Worm (Caenorhabditis elegans) whole organism, L4 larva: ENCODE measurements around the gene str-2.

Experiments
- F49E8.2 ChIP-seq: sonication (generic microtip); optimal IDR thresholded peaks from 2 replicates; lab custom pipeline; 2016; ENCODE audit warnings: missing compliant biosample characterization, mild to moderate bottlenecking, missing genetic modification characterization, borderline replicate concordance
- T20F7.1 ChIP-seq: fragments of 200-800 bp; sonication (Bioruptor generic); optimal IDR thresholded peaks from 2 replicates; lab custom pipeline; 2018; ENCODE audit warnings: mild to moderate bottlenecking, missing genetic modification characterization, missing compliant biosample characterization
- T26A8.4 ChIP-seq: fragments of 200-800 bp; sonication (Bioruptor generic); IDR thresholded peaks from 2 replicates; pipeline ENCODE4 v1.3.6; 2022; ENCODE audit warnings: missing genetic modification characterization, missing compliant biosample characterization
- Y48G9A.11 ChIP-seq: fragments of 200-800 bp; sonication (Bioruptor generic); IDR thresholded peaks from 2 replicates; pipeline ENCODE4 v1.3.6; 2022; ENCODE audit warnings: missing genetic modification reagents, missing genetic modification characterization, missing compliant biosample characterization
- Y5F2A.4 ChIP-seq: fragments of 200-800 bp; sonication (Bioruptor generic); optimal IDR thresholded peaks from 2 replicates; lab custom pipeline; 2018; ENCODE audit warnings: mild to moderate bottlenecking, missing genetic modification characterization, missing compliant biosample characterization
- ZK337.2 ChIP-seq: fragments of 200-800 bp; sonication (Bioruptor generic); IDR thresholded peaks from 2 replicates; pipeline ENCODE4 v1.3.6; 2022; ENCODE audit warnings: missing genetic modification reagents, missing genetic modification characterization, missing compliant biosample characterization
- aha-1 ChIP-seq: fragments of 150-350 bp; peaks from one replicate; lab custom pipeline; 2014; ENCODE audit warnings: missing biosample characterization, missing genetic modification characterization
- ceh-32 ChIP-seq: sonication (generic microtip); optimal IDR thresholded peaks from 2 replicates; lab custom pipeline; 2016; ENCODE audit warnings: mild to moderate bottlenecking, missing genetic modification characterization, missing compliant biosample characterization; ENCODE audit not compliant: poor library complexity
- daf-16 ChIP-seq, 3 experiments: sonication (generic microtip); optimal IDR thresholded peaks; 2 replicates each; lab custom pipeline; 2016 to 2017; ENCODE audit warnings: missing genetic modification characterization in 3 of 3, missing genetic modification reagents in 3 of 3, mild to moderate bottlenecking in 2 of 3, missing compliant biosample characterization in 2 of 3, missing biosample characterization in 1 of 3, moderate library complexity in 1 of 3
- dmd-6 ChIP-seq: fragments of 200-800 bp; sonication (Bioruptor generic); IDR thresholded peaks from 2 replicates; pipeline ENCODE4 v1.3.6; 2022; ENCODE audit warnings: missing genetic modification reagents, missing genetic modification characterization, missing compliant biosample characterization
- egl-27 ChIP-seq: sonication (generic microtip); optimal IDR thresholded peaks from 3 replicates; lab custom pipeline; 2017; ENCODE audit warnings: missing biosample characterization, missing genetic modification reagents, missing genetic modification characterization
- lsy-2 ChIP-seq, 2 experiments: fragments of 150-350 bp in 1 of 2; sonication (generic microtip) in 1 of 2; optimal IDR thresholded peaks; 2 replicates each; lab custom pipeline; 2014 to 2017; ENCODE audit warnings: missing biosample characterization in 2 of 2, missing genetic modification characterization in 2 of 2
- madf-5 ChIP-seq, 2 experiments: fragments of 200-800 bp; sonication (Bioruptor generic); IDR thresholded peaks; 2 replicates each; pipeline ENCODE4 v1.3.6; 2022; ENCODE audit warnings: missing compliant biosample characterization in 2 of 2, missing genetic modification characterization in 2 of 2
- mep-1 ChIP-seq: fragments of 150-350 bp; sonication (generic microtip); optimal IDR thresholded peaks from 3 replicates; lab custom pipeline; 2014; ENCODE audit warnings: missing biosample characterization, missing genetic modification characterization
- mxl-3 ChIP-seq: fragments of 200-800 bp; sonication (Bioruptor generic); optimal IDR thresholded peaks from 2 replicates; lab custom pipeline; 2018; ENCODE audit warnings: mild to moderate bottlenecking, missing genetic modification characterization, missing compliant biosample characterization
- nhr-10 ChIP-seq: fragments of 150-350 bp; optimal IDR thresholded peaks from 2 replicates; lab custom pipeline; 2014; ENCODE audit warnings: missing biosample characterization, missing genetic modification characterization
- nhr-11 ChIP-seq: fragments of 150-350 bp; optimal IDR thresholded peaks from 2 replicates; lab custom pipeline; 2014; ENCODE audit warnings: missing biosample characterization, missing genetic modification characterization
- nhr-111 ChIP-seq: fragments of 200-800 bp; sonication (Bioruptor generic); optimal IDR thresholded peaks from 2 replicates; lab custom pipeline; 2018; ENCODE audit warnings: mild to moderate bottlenecking, missing genetic modification characterization, missing compliant biosample characterization
- nhr-237 ChIP-seq: sonication (generic microtip); optimal IDR thresholded peaks from 2 replicates; lab custom pipeline; 2017; ENCODE audit warnings: missing biosample characterization, missing genetic modification characterization
- nhr-41 ChIP-seq: fragments of 200-800 bp; sonication (Bioruptor generic); IDR thresholded peaks from 2 replicates; pipeline ENCODE4 v1.3.6; 2022; ENCODE audit warnings: missing genetic modification reagents, missing genetic modification characterization, missing compliant biosample characterization
- nhr-42 ChIP-seq: fragments of 200-800 bp; sonication (Bioruptor generic); IDR thresholded peaks from 2 replicates; pipeline ENCODE4 v1.3.6; 2022; ENCODE audit warnings: missing genetic modification characterization, missing compliant biosample characterization
- nhr-76 ChIP-seq: fragments of 150-350 bp; optimal IDR thresholded peaks from 2 replicates; lab custom pipeline; 2014; ENCODE audit warnings: missing biosample characterization, missing genetic modification characterization
- skn-1 ChIP-seq: fragments of 150-350 bp; optimal IDR thresholded peaks from 2 replicates; lab custom pipeline; 2014; ENCODE audit warnings: missing biosample characterization, missing genetic modification characterization
- snpc-1.2 ChIP-seq: fragments of 200-800 bp; sonication (Bioruptor generic); IDR thresholded peaks from 2 replicates; pipeline ENCODE4 v1.3.6; 2022; ENCODE audit warnings: missing genetic modification reagents, missing genetic modification characterization, missing compliant biosample characterization
- snpc-4 ChIP-seq: fragments of 150-350 bp; optimal IDR thresholded peaks from 2 replicates; lab custom pipeline; 2014; ENCODE audit warnings: missing biosample characterization, missing genetic modification characterization
- unc-62 ChIP-seq, 3 experiments: fragments of 150-350 bp in 1 of 3; sonication (generic microtip); optimal IDR thresholded peaks in 2 of 3; peaks in 1 of 3; 1 replicate in 1 of 3; 2 replicates in 2 of 3; lab custom pipeline; 2014 to 2017; ENCODE audit warnings: missing biosample characterization in 3 of 3, missing genetic modification characterization in 3 of 3, missing genetic modification reagents in 3 of 3, missing genotype in 1 of 3
- zag-1 ChIP-seq: fragments of 150-350 bp; optimal IDR thresholded peaks from 2 replicates; lab custom pipeline; 2014; ENCODE audit warnings: missing biosample characterization, missing genetic modification characterization
- zfp-2 ChIP-seq: sonication (generic microtip); optimal IDR thresholded peaks from 2 replicates; lab custom pipeline; 2016; ENCODE audit warnings: mild to moderate bottlenecking, missing genetic modification characterization, missing compliant biosample characterization

str-2 gene

ce11 chrV:9837679-9838078 lies 13.6 kb upstream of the str-2 start, which contains the start of gene srsx-21:
Gene srsx-21, plus strand, starts transcription at chrV:9837979.
- no peak for TF ChIP-seq T20F7.1 (GFP tag; lab: Kevin White, UChicago)
- TF ChIP-seq F49E8.2 (tag; lab: Kevin White, UChicago): no peak
- peak in 1 of 2 experiments; percentile 59 for TF ChIP-seq unc-62 (GFP tag; optimal IDR thresholded peaks at IDR 0.05 in 1 of 2; lab: Kevin White, UChicago)
- no peak for TF ChIP-seq unc-62 (tag; optimal IDR thresholded peaks at IDR 0.05; lab: Kevin White, UChicago)

DNA sequence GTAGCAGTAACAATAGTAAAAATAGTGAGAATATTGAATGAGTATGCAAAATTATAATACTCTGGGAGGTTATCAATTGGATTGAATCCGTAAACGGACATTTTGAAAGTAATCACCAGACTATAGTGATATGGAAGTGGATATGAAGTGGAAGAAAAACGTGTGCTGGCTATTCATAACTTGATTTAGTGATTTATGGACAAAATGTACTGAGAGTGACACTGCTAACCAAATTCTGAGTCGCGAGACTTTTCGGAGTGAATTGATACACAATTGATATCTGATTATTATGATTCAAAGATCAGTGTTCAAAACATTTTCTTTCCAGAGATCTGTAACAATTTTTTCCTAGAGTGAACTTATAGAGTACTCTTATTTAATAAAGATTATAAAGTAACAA lies 11.9 kb upstream of the str-2 start, which contains the start of gene sru-38:
sru-38 (minus strand) TSS at position 101 of the 400 bp plus-strand sequence.
- TF ChIP-seq Y5F2A.4 (GFP tag; lab: Kevin White, UChicago): no peak
- TF ChIP-seq mep-1 (tag; lab: Kevin White, UChicago): no peak
- TF ChIP-seq dmd-6 (GFP tag; lab: Robert Waterston, UW): no peak
- no peak for TF ChIP-seq snpc-4 (tag; lab: Kevin White, UChicago)
- TF ChIP-seq nhr-10 (tag; lab: Kevin White, UChicago): no peak

ce11 chrV:9833900-9834299 lies 9.9 kb upstream of the str-2 start, which contains the start of gene sru-40:
Gene sru-40, minus strand, starts transcription at chrV:9834000.
- TF ChIP-seq zfp-2 (tag; lab: Kevin White, UChicago): no peak
- no peak for TF ChIP-seq nhr-111 (GFP tag; lab: Kevin White, UChicago)
- no peak for TF ChIP-seq Y48G9A.11 (GFP tag; lab: Robert Waterston, UW)
- TF ChIP-seq egl-27 (tag; lab: Kevin White, UChicago): no peak
- TF ChIP-seq nhr-237 (tag; lab: Kevin White, UChicago): no peak
- no peak for TF ChIP-seq nhr-10 (tag; lab: Kevin White, UChicago)
- no peak for TF ChIP-seq nhr-42 (GFP tag; lab: Robert Waterston, UW)
- no peak for TF ChIP-seq Y5F2A.4 (GFP tag; lab: Kevin White, UChicago)
- no peak for TF ChIP-seq daf-16 (GFP tag; optimal IDR thresholded peaks at IDR 0.05; lab: Kevin White, UChicago)
- no peak for TF ChIP-seq daf-16 (tag; optimal IDR thresholded peaks at IDR 0.05; lab: Kevin White, UChicago)
- TF ChIP-seq zag-1 (tag; lab: Kevin White, UChicago): no peak
- TF ChIP-seq skn-1: no peak

ce11 chrV:9821724-9822123 lies 2.3 kb downstream of the str-2 start, which contains the start of gene str-193:
Gene str-193, minus strand, starts transcription at chrV:9821824.
- TF ChIP-seq ceh-32 (tag; lab: Kevin White, UChicago): no peak
- TF ChIP-seq lsy-2 (tag; optimal IDR thresholded peaks at IDR 0.05; lab: Kevin White, UChicago): no peak
- peak in 1 of 2 experiments; percentile 6 for TF ChIP-seq unc-62 (GFP tag; optimal IDR thresholded peaks at IDR 0.05 in 1 of 2; lab: Kevin White, UChicago)
- TF ChIP-seq unc-62 (tag; optimal IDR thresholded peaks at IDR 0.05; lab: Kevin White, UChicago): no peak

DNA sequence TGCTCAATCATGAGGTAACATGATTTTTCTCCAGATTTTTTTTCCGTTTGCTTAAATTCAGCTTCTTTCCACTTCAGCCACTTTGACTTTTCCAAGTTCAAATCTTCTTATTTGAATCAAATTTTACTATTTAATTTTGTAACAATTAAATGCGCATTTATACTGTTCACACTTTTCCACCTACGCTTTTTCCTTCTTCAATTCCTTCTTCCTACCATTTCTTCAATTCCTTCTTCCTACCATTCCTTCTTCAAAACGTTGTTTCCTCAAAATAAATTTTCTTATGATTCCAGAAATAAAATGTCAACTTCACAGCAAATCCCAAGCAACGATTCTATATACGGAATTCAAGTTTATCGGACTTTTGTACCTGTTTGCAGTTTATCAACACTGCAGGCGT lies 7.7 kb downstream of the str-2 start, which contains the start of gene sru-31:
sru-31 (plus strand) TSS at position 301 of the 400 bp plus-strand sequence.
- no peak for TF ChIP-seq snpc-1.2 (GFP tag; lab: Robert Waterston, UW)
- no peak for TF ChIP-seq nhr-11 (tag; lab: Kevin White, UChicago)
- TF ChIP-seq madf-5 (GFP tag; IDR thresholded peaks at IDR 0.05; lab: Robert Waterston, UW): no peak
- no peak for TF ChIP-seq ZK337.2 (GFP tag; lab: Robert Waterston, UW)
- TF ChIP-seq nhr-76 (tag; lab: Kevin White, UChicago): no peak
- TF ChIP-seq T26A8.4: no peak

DNA sequence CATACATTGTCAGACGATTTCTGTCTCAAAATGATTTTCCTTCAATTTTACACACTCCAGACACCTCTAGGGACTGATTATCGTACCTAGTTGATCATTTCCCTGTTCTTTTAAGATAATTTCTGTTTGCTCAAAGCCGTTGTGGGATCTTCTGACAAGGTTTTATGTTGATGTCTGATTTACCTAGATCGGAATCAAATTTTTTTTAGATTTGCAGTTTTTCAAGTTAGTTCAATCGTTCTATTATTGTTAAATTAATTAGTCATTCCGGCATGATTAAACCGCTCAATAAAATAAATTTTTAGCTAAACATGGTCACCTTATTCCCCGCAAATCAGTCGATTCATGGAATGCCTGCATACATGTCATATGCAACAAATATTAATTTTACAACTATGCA lies 10.5 kb downstream of the str-2 start, which contains the start of gene sru-30:
sru-30 (plus strand) TSS at position 301 of the 400 bp plus-strand sequence.
- no peak for TF ChIP-seq mxl-3 (GFP tag; lab: Kevin White, UChicago)

DNA sequence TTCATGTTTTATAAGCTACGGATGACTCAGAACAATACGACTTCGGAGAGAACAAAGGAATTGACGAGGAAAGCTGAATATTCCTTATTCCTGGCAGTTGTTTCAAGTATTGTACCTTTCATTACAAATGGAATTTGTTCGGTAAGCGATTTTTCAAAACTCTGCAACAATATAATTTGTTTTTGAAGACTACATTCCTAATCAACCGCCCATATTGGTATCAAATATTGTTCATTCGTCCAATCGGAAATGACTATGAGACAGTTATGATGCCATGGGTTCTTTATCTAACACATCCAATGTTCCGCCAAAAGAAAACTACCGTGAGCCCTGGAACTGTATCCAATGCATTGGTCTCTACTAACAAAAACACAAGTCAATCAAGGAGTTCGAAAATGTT lies 11.8 kb downstream of the str-2 start:
- TF ChIP-seq nhr-41 (GFP tag; lab: Robert Waterston, UW): no peak
- TF ChIP-seq aha-1: peak; percentile 93
